Fruit fly (Drosophila melanogaster) whole organism, embryonic: ENCODE data around the gene CG44000.

Experiments used
- Atf6 ChIP-seq: fragments of 200-800 bp; sonication (Bioruptor generic); IDR thresholded peaks from 2 replicates; pipeline ENCODE4 v1.3.6; 2022; ENCODE audit warnings: missing biosample characterization, missing genetic modification characterization
- CG10209 ChIP-seq: fragments of 200-800 bp; sonication (Bioruptor generic); optimal IDR thresholded peaks from 3 replicates; lab custom pipeline; 2017; ENCODE audit warnings: missing biosample characterization, mild to moderate bottlenecking, missing genetic modification characterization, missing genetic modification reagents
- CG10267 ChIP-seq: fragments of 200-800 bp; sonication (Bioruptor generic); optimal IDR thresholded peaks from 2 replicates; lab custom pipeline; 2018; ENCODE audit warnings: missing biosample characterization, mild to moderate bottlenecking, missing genetic modification characterization, moderate library complexity
- CG10321 ChIP-seq: fragments of 200-800 bp; sonication (Bioruptor generic); IDR thresholded peaks from 2 replicates; pipeline ENCODE4 v1.3.6; 2022; ENCODE audit warnings: missing biosample characterization, missing genetic modification characterization
- CG10654 ChIP-seq: fragments of 200-800 bp; sonication (Bioruptor generic); optimal IDR thresholded peaks from 2 replicates; lab custom pipeline; 2016; ENCODE audit warnings: missing biosample characterization, missing genetic modification characterization
- CG12299 ChIP-seq: fragments of 200-800 bp; sonication (Bioruptor generic); optimal IDR thresholded peaks from 2 replicates; lab custom pipeline; 2018; ENCODE audit warnings: missing biosample characterization, mild to moderate bottlenecking, missing genetic modification characterization
- CG14710 ChIP-seq: fragments of 200-800 bp; sonication (Bioruptor generic); optimal IDR thresholded peaks from 3 replicates; lab custom pipeline; 2019; ENCODE audit warnings: missing biosample characterization, mild to moderate bottlenecking, missing genetic modification characterization, moderate library complexity
- CG14860 ChIP-seq: fragments of 200-800 bp; sonication (Bioruptor generic); IDR thresholded peaks from 3 replicates; pipeline ENCODE4 v1.3.6; 2022; ENCODE audit warnings: missing biosample characterization, missing genetic modification characterization; ENCODE audit not compliant: partially characterized antibody
- CG31365 ChIP-seq: fragments of 200-800 bp; sonication (Bioruptor generic); optimal IDR thresholded peaks from 2 replicates; lab custom pipeline; 2018; ENCODE audit warnings: missing biosample characterization, mild to moderate bottlenecking, missing genetic modification characterization
- CG3281 ChIP-seq: fragments of 200-800 bp; sonication (Bioruptor generic); optimal IDR thresholded peaks from 3 replicates; lab custom pipeline; 2017; ENCODE audit warnings: missing biosample characterization, mild to moderate bottlenecking, missing genetic modification characterization
- CG3407 ChIP-seq: fragments of 200-800 bp; sonication (Bioruptor generic); optimal IDR thresholded peaks from 2 replicates; lab custom pipeline; 2018; ENCODE audit warnings: missing biosample characterization, mild to moderate bottlenecking, missing genetic modification characterization
- CG3838 ChIP-seq: fragments of 200-800 bp; sonication (Bioruptor generic); optimal IDR thresholded peaks from 3 replicates; lab custom pipeline; 2016; ENCODE audit warnings: missing biosample characterization, missing genetic modification characterization
- CG42726 ChIP-seq: fragments of 200-800 bp; sonication (Bioruptor generic); IDR thresholded peaks from 2 replicates; pipeline ENCODE4 v1.3.6; 2022; ENCODE audit warnings: missing biosample characterization, missing genetic modification characterization; ENCODE audit not compliant: partially characterized antibody
- CG4328 ChIP-seq: fragments of 200-800 bp; sonication (Bioruptor generic); optimal IDR thresholded peaks from 3 replicates; lab custom pipeline; 2017; ENCODE audit warnings: missing biosample characterization, missing genetic modification reagents, missing genetic modification characterization
- CG4424 ChIP-seq: fragments of 200-800 bp; sonication (Bioruptor generic); optimal IDR thresholded peaks from 3 replicates; lab custom pipeline; 2016; ENCODE audit warnings: missing biosample characterization, missing genetic modification characterization
- CG4730 ChIP-seq: fragments of 200-800 bp; sonication (Bioruptor generic); IDR thresholded peaks from 2 replicates; pipeline ENCODE4 v1.3.6; 2022; ENCODE audit warnings: missing biosample characterization, missing genetic modification characterization
- CG5180 ChIP-seq: fragments of 200-800 bp; sonication (Bioruptor generic); optimal IDR thresholded peaks from 3 replicates; lab custom pipeline; 2017; ENCODE audit warnings: missing biosample characterization, missing genetic modification characterization, mild to moderate bottlenecking, moderate library complexity, missing genetic modification reagents
- CG7372 ChIP-seq: fragments of 200-800 bp; sonication (Bioruptor generic); IDR thresholded peaks from 2 replicates; pipeline ENCODE4 v1.3.6; 2022; ENCODE audit warnings: missing biosample characterization, missing genetic modification characterization
- CG7963 ChIP-seq: fragments of 200-800 bp; sonication (Bioruptor generic); IDR thresholded peaks from 3 replicates; pipeline ENCODE4 v1.3.6; 2022; ENCODE audit warnings: missing biosample characterization, missing genetic modification characterization; ENCODE audit not compliant: partially characterized antibody
- CG8478 ChIP-seq: fragments of >200 bp; optimal IDR thresholded peaks from 2 replicates; lab custom pipeline; 2018
- CG8765 ChIP-seq: fragments of 200-800 bp; sonication (Bioruptor generic); IDR thresholded peaks from 2 replicates; pipeline ENCODE4 v1.3.6; 2022; ENCODE audit warnings: missing biosample characterization, missing genetic modification characterization
- CG8944 ChIP-seq: fragments of 200-800 bp; sonication (Bioruptor generic); optimal IDR thresholded peaks from 3 replicates; lab custom pipeline; 2016; ENCODE audit warnings: missing biosample characterization, missing genetic modification characterization
- CkIIα-i1 ChIP-seq: fragments of 200-800 bp; sonication (Bioruptor generic); IDR thresholded peaks from 2 replicates; pipeline ENCODE4 v1.3.6; 2022; ENCODE audit warnings: missing biosample characterization, missing genetic modification characterization
- Deaf1 ChIP-seq: fragments of 200-800 bp; optimal IDR thresholded peaks from 3 replicates; lab custom pipeline; 2019; ENCODE audit warnings: missing biosample characterization, mild to moderate bottlenecking, missing genetic modification characterization, moderate library complexity
- Elba2 ChIP-seq: fragments of 200-800 bp; sonication (Bioruptor generic); optimal IDR thresholded peaks from 3 replicates; lab custom pipeline; 2016; ENCODE audit warnings: missing biosample characterization, missing genetic modification characterization
- H15 ChIP-seq: fragments of 200-800 bp; sonication (Bioruptor generic); IDR thresholded peaks from 3 replicates; pipeline ENCODE4 v1.3.6; 2022; ENCODE audit warnings: missing biosample characterization, missing genetic modification characterization
- HHEX ChIP-seq: fragments of 200-800 bp; sonication (Bioruptor generic); optimal IDR thresholded peaks from 3 replicates; lab custom pipeline; 2017; ENCODE audit warnings: missing biosample characterization, mild to moderate bottlenecking, missing genetic modification characterization, missing genetic modification reagents
- HLH54F ChIP-seq: fragments of 200-800 bp; sonication (Bioruptor generic); optimal IDR thresholded peaks from 3 replicates; lab custom pipeline; 2016; ENCODE audit warnings: missing biosample characterization, missing genetic modification characterization
- Hr39 ChIP-seq: fragments of >200 bp; optimal IDR thresholded peaks from 2 replicates; lab custom pipeline; 2017
- Med ChIP-seq: fragments of 200-800 bp; sonication (Bioruptor generic); peaks from one replicate; lab custom pipeline; 2016; ENCODE audit warnings: missing biosample characterization, missing genetic modification characterization, mild to moderate bottlenecking, inconsistent platforms, moderate library complexity
- Myb ChIP-seq: fragments of 200-800 bp; sonication (Bioruptor generic); optimal IDR thresholded peaks from 2 replicates; lab custom pipeline; 2016; ENCODE audit warnings: missing biosample characterization, missing genetic modification characterization
- NfI ChIP-seq: fragments of 200-800 bp; sonication (Bioruptor generic); optimal IDR thresholded peaks from 3 replicates; lab custom pipeline; 2018; ENCODE audit warnings: missing biosample characterization, mild to moderate bottlenecking, missing genetic modification characterization, moderate library complexity
- Poxn ChIP-seq: fragments of 200-800 bp; sonication (Bioruptor generic); IDR thresholded peaks from 2 replicates; pipeline ENCODE4 v1.3.6; 2022; ENCODE audit warnings: missing biosample characterization, missing genetic modification characterization
- Ptx1 ChIP-seq: fragments of 200-800 bp; sonication (Bioruptor generic); IDR thresholded peaks from 2 replicates; pipeline ENCODE4 v1.3.6; 2022; ENCODE audit warnings: missing biosample characterization, missing genetic modification characterization
- Rfx ChIP-seq: fragments of 200-800 bp; sonication (Bioruptor generic); IDR thresholded peaks from 2 replicates; pipeline ENCODE4 v1.3.6; 2022; ENCODE audit warnings: missing biosample characterization, missing genetic modification characterization
- amos ChIP-seq: fragments of 200-800 bp; sonication (Bioruptor generic); IDR thresholded peaks from 2 replicates; pipeline ENCODE4 v1.3.6; 2022; ENCODE audit warnings: missing biosample characterization, missing genetic modification characterization; ENCODE audit not compliant: partially characterized antibody
- ato ChIP-seq: fragments of 200-800 bp; sonication (Bioruptor generic); IDR thresholded peaks from 2 replicates; pipeline ENCODE4 v1.3.6; 2022; ENCODE audit warnings: missing biosample characterization, missing genetic modification characterization; ENCODE audit not compliant: partially characterized antibody
- bigmax ChIP-seq: fragments of 200-800 bp; sonication (Bioruptor generic); optimal IDR thresholded peaks from 2 replicates; lab custom pipeline; 2018; ENCODE audit warnings: missing biosample characterization, mild to moderate bottlenecking, missing genetic modification characterization
- dati ChIP-seq: fragments of 200-800 bp; sonication (Bioruptor generic); IDR thresholded peaks from 2 replicates; pipeline ENCODE4 v1.3.6; 2022; ENCODE audit warnings: missing biosample characterization, missing genetic modification characterization
- grn ChIP-seq: fragments of 200-800 bp; sonication (Bioruptor generic); optimal IDR thresholded peaks from 3 replicates; lab custom pipeline; 2017; ENCODE audit warnings: missing biosample characterization, missing genetic modification characterization
- ham ChIP-seq: fragments of 200-800 bp; sonication (Bioruptor generic); IDR thresholded peaks from 2 replicates; pipeline ENCODE4 v1.3.6; 2022; ENCODE audit warnings: missing biosample characterization, missing genetic modification characterization
- ken ChIP-seq: fragments of 200-800 bp; sonication (Bioruptor generic); IDR thresholded peaks from 3 replicates; pipeline ENCODE4 v1.3.6; 2022; ENCODE audit warnings: missing biosample characterization, missing genetic modification characterization
- lbe ChIP-seq: fragments of 200-800 bp; sonication (Bioruptor generic); optimal IDR thresholded peaks from 2 replicates; lab custom pipeline; 2016; ENCODE audit warnings: missing biosample characterization, mild to moderate bottlenecking, missing genetic modification characterization
- lola ChIP-seq, 3 experiments: fragments of >200 bp in 2 of 3; fragments of 200-800 bp in 1 of 3; sonication (Bioruptor generic) in 1 of 3; optimal IDR thresholded peaks; 2 replicates each; lab custom pipeline; 2017 to 2019; ENCODE audit warnings: missing biosample characterization in 3 of 3, missing genetic modification characterization in 3 of 3, mild to moderate bottlenecking in 1 of 3, moderate library complexity in 1 of 3
- nau ChIP-seq: fragments of 200-800 bp; sonication (Bioruptor generic); optimal IDR thresholded peaks from 3 replicates; lab custom pipeline; 2017; ENCODE audit warnings: missing biosample characterization, mild to moderate bottlenecking, missing genetic modification characterization, missing genetic modification reagents
- nerfin-1 ChIP-seq: fragments of 200-800 bp; sonication (Bioruptor generic); optimal IDR thresholded peaks from 3 replicates; lab custom pipeline; 2019; ENCODE audit warnings: missing biosample characterization, mild to moderate bottlenecking, missing genetic modification characterization, moderate library complexity
- ranshi ChIP-seq: fragments of 200-800 bp; sonication (Bioruptor generic); IDR thresholded peaks from 2 replicates; pipeline ENCODE4 v1.3.6; 2022; ENCODE audit warnings: missing biosample characterization, missing genetic modification characterization
- repo ChIP-seq: fragments of 200-800 bp; sonication (Bioruptor generic); optimal IDR thresholded peaks from 2 replicates; lab custom pipeline; 2016; ENCODE audit warnings: missing biosample characterization, missing genetic modification characterization
- row ChIP-seq: fragments of 200-800 bp; sonication (Bioruptor generic); IDR thresholded peaks from 3 replicates; pipeline ENCODE4 v1.3.6; 2022; ENCODE audit warnings: missing biosample characterization, missing genetic modification characterization
- salm ChIP-seq: fragments of 200-800 bp; sonication (Bioruptor generic); optimal IDR thresholded peaks from 2 replicates; lab custom pipeline; 2018; ENCODE audit warnings: missing biosample characterization, mild to moderate bottlenecking, missing genetic modification characterization

The CG44000 gene

DNA sequence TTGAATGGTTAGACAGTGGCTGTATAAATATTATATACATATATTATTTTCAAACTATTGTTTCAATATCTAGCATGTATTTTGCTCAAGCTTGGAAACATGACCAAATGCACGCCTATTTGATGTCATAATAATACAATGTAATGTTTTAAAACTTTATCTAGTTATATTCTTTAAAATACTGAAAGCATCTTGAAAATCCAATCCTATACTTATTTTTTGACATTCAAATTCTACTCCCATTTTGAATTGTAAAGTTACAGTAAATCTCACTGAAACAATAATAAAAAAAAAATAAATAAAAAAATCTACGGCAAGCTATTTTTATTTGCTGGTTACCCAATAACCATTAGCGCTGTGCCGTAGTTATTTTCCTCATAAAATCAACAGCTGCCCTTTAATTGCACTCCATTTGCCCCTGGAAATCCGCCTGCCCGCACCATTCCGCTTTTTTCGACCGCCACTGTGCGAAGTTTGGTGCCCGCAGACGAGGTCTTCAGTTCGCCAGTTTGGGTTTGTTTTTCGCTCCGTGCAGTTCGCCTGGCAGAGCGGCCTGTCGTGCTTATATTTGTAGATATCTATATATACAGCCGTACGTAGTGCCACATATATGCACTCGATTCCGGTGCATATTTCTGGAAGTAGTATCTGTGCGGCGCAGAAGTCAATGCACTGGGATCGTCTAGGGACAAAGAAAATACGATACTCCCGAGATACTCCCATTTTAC is 2.0 kb downstream of the CG44000 start (continued):
- TF ChIP-seq CG8944 (peak; percentile 53), CG42726 (GFP tag; lab: Robert Waterston, UW) (no peak), Myb (peak; percentile 18), CG4328 (GFP tag; lab: Kevin White, UChicago) (peak; percentile 31), repo (peak; percentile 48), CG4424 (GFP tag; lab: Kevin White, UChicago) (peak; percentile 63), ken (GFP tag; lab: Robert Waterston, UW) (peak; percentile 60; the same call in 2 of the 3 replicates), CG3281 (GFP tag; lab: Kevin White, UChicago) (peak; percentile 68), CG10267 (peak; percentile 53), ato (GFP tag; lab: Robert Waterston, UW) (no peak), CG14710 (tag; lab: Kevin White, UChicago) (peak; percentile 39), Atf6 (peak; percentile 61; the same call in 1 of the 2 replicates), NfI (GFP tag; lab: Kevin White, UChicago) (peak; percentile 19), bigmax (GFP tag; lab: Kevin White, UChicago) (no peak), HHEX (peak; percentile 69), dati (GFP tag; lab: Robert Waterston, UW) (no peak), CG5180 (GFP tag; lab: Kevin White, UChicago) (peak; percentile 26), CG14860 (GFP tag; lab: Robert Waterston, UW) (no peak), Med (GFP tag; lab: Kevin White, UChicago) (peak; percentile 92), CG7963 (no peak), Hr39 (lab: Kevin White, UChicago) (no peak), Ptx1 (GFP tag; lab: Robert Waterston, UW) (0 out of 2 replicates have a peak, but pooled peaks have one; percentile 26), CG10654 (GFP tag; lab: Kevin White, UChicago) (peak; percentile 14), amos (GFP tag; lab: Robert Waterston, UW) (no peak), salm (tag; lab: Kevin White, UChicago) (no peak), Elba2 (no peak), HLH54F (GFP tag; lab: Kevin White, UChicago) (no peak), nerfin-1 (tag; lab: Kevin White, UChicago) (no peak), CG4730 (GFP tag; lab: Robert Waterston, UW) (0 out of 2 replicates have a peak, but pooled peaks have one; percentile 14), CG12299 (no peak), CG10209 (peak; percentile 34), grn (GFP tag; lab: Kevin White, UChicago) (no peak), lola (GFP tag; optimal IDR thresholded peaks at IDR 0.05; lab: Kevin White, UChicago) (peak in 1 of 3 experiments; percentile 41), CG3838 (GFP tag; lab: Kevin White, UChicago) (no peak), CG7372 (no peak), nau (GFP tag; lab: Kevin White, UChicago) (peak; percentile 16), ranshi (GFP tag; lab: Robert Waterston, UW) (no peak), CkIIα-i1 (no peak), H15 (GFP tag; lab: Robert Waterston, UW) (peak; percentile 43; the same call in 1 of the 3 replicates), CG31365 (tag; lab: Kevin White, UChicago) (no peak), CG3407 (GFP tag; lab: Kevin White, UChicago) (peak; percentile 21), ham (GFP tag; lab: Robert Waterston, UW) (no peak; the same call in 1 of the 2 replicates), row (GFP tag; lab: Robert Waterston, UW) (peak; percentile 71), CG10321 (GFP tag; lab: Robert Waterston, UW) (0 out of 2 replicates have a peak, but pooled peaks have one; percentile 35), CG8478 (lab: Kevin White, UChicago) (no peak), Rfx (peak; percentile 63), Poxn (GFP tag; lab: Robert Waterston, UW) (no peak), CG8765 (no peak), lbe (GFP tag; lab: Kevin White, UChicago) (no peak), Deaf1 (peak; percentile 6)
